Worm (Caenorhabditis elegans): Measurements from ENCODE around the gene F25B4.7.

DNA sequence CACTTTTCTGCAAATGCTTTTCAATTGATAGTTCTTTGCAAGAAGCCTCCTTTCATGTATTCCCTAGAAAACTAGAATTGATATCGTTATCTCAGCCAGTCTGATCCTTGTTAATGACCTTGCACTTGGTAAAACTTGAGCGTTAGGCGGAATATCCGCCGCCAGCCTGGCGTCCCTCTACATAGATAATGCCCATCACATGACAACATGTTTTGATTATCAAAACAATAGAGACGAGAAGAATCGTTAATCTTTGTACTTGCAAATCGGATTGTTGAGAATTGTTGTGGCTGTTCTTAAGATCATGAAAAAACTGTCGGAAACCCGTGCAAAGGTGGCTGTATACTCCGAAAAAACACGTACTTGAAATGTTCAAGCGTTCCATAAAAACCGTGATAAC is 6.6 kb upstream of the F25B4.7 start:
- TF ChIP-seq egl-27 (tag; optimal IDR thresholded peaks at IDR 0.05), result no peak
- no peak for TF ChIP-seq gei-8 (GFP tag; optimal IDR thresholded peaks at IDR 0.05)
- TF ChIP-seq nhr-77 (tag; optimal IDR thresholded peaks at IDR 0.05), result no peak
- no peak for TF ChIP-seq dmd-8 (GFP tag; IDR thresholded peaks at IDR 0.05)
- TF ChIP-seq fkh-10 (GFP tag; optimal IDR thresholded peaks at IDR 0.05), result no peak
- TF ChIP-seq jun-1 (tag; optimal IDR thresholded peaks at IDR 0.05), result no peak
- no peak for TF ChIP-seq daf-12 (tag; optimal IDR thresholded peaks at IDR 0.05)
- TF ChIP-seq lin-15B (tag; optimal IDR thresholded peaks at IDR 0.05), result no peak
- no peak for TF ChIP-seq nhr-42 (GFP tag; IDR thresholded peaks at IDR 0.05)
- TF ChIP-seq madf-9 (GFP tag; conservative IDR thresholded peaks at IDR 0.05), result no peak
- no peak for TF ChIP-seq nhr-10 (tag; optimal IDR thresholded peaks at IDR 0.05)

Data from whole organism, L4 larva.